Worm (Caenorhabditis elegans) whole organism, late embryonic: ENCODE measurements around the gene F41E6.17.

Source experiments
- C38D4.7 ChIP-seq: fragments of 200-800 bp; sonication (Bioruptor generic); optimal IDR thresholded peaks from 2 replicates; lab custom pipeline; 2018; ENCODE audit warnings: mild to moderate bottlenecking, missing genetic modification characterization, moderate library complexity, missing compliant biosample characterization
- K02D7.2 ChIP-seq: sonication (generic microtip); optimal IDR thresholded peaks from 2 replicates; lab custom pipeline; 2017; ENCODE audit warnings: mild to moderate bottlenecking, missing genetic modification characterization, missing compliant biosample characterization
- ama-1 ChIP-seq: fragments of 150-350 bp; optimal IDR thresholded peaks from 2 replicates; lab custom pipeline; 2014
- ceh-14 ChIP-seq: sonication (generic microtip); optimal IDR thresholded peaks from 2 replicates; lab custom pipeline; 2016; ENCODE audit warnings: missing genotype, missing genetic modification characterization, missing compliant biosample characterization
- ceh-9 ChIP-seq: sonication (generic microtip); optimal IDR thresholded peaks from 2 replicates; lab custom pipeline; 2016; ENCODE audit warnings: mild to moderate bottlenecking, missing genetic modification characterization, inconsistent platforms, missing compliant biosample characterization
- elt-4 ChIP-seq: sonication (generic microtip); optimal IDR thresholded peaks from 2 replicates; lab custom pipeline; 2016; ENCODE audit warnings: missing genetic modification characterization, missing compliant biosample characterization
- fax-1 ChIP-seq: sonication (generic microtip); optimal IDR thresholded peaks from 2 replicates; lab custom pipeline; 2016; ENCODE audit warnings: missing genotype, missing genetic modification characterization, missing compliant biosample characterization
- fkh-10 ChIP-seq: fragments of 150-350 bp; optimal IDR thresholded peaks from 2 replicates; lab custom pipeline; 2014; ENCODE audit warnings: missing biosample characterization, missing genetic modification reagents, missing genetic modification characterization
- hlh-8 ChIP-seq: sonication (generic microtip); optimal IDR thresholded peaks from 2 replicates; lab custom pipeline; 2016; ENCODE audit warnings: missing genotype, missing genetic modification characterization, missing compliant biosample characterization
- lin-11 ChIP-seq: fragments of 200-800 bp; sonication (Bioruptor generic); optimal IDR thresholded peaks from 2 replicates; lab custom pipeline; 2018; ENCODE audit warnings: mild to moderate bottlenecking, missing genetic modification characterization, missing compliant biosample characterization
- nhr-11 ChIP-seq: fragments of 150-350 bp; optimal IDR thresholded peaks from 2 replicates; lab custom pipeline; 2014; ENCODE audit warnings: missing biosample characterization, missing genetic modification characterization
- pat-9 ChIP-seq: fragments of 200-800 bp; sonication (Bioruptor generic); optimal IDR thresholded peaks from 2 replicates; lab custom pipeline; 2018; ENCODE audit warnings: mild to moderate bottlenecking, missing genetic modification characterization, moderate library complexity, missing compliant biosample characterization
- pqm-1 ChIP-seq: sonication (generic microtip); optimal IDR thresholded peaks from 2 replicates; lab custom pipeline; 2016; ENCODE audit warnings: missing genetic modification characterization, missing compliant biosample characterization

DNA sequence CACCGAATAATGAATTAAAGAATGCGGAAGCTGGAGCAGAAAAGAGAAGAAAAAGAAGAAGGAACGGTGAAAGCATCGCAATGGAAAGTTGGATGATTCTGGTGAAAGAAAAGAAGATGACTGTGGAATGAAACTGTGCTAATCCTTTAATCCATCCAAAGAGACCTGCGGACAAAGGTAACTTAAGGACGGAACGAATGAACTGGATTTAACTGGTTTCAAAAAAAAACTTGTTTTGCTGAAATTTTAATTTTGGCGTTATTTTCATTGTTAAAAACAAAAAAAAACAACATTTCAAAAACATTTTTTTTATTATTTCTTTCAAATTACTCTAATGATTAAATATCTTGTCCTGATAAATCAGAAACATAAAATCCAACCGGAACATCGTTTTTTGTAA lies 13.0 kb downstream of the F41E6.17 start, which contains the start of gene grl-12:
- no peak for TF ChIP-seq elt-4 (tag; lab: Kevin White, UChicago)
- no peak for TF ChIP-seq hlh-8
- TF ChIP-seq nhr-11 (tag; lab: Kevin White, UChicago) = no peak
- TF ChIP-seq fax-1 (tag; lab: Kevin White, UChicago) = no peak
- no peak for TF ChIP-seq pat-9 (tag; lab: Kevin White, UChicago)
- TF ChIP-seq pqm-1 (tag; lab: Kevin White, UChicago) = no peak
- TF ChIP-seq C38D4.7 (GFP tag; lab: Kevin White, UChicago) = no peak
- no peak for TF ChIP-seq ama-1 (lab: Kevin White, UChicago)
- TF ChIP-seq ceh-9 (tag; lab: Kevin White, UChicago) = no peak
- TF ChIP-seq ceh-14 (tag; lab: Kevin White, UChicago) = no peak
- TF ChIP-seq K02D7.2 (tag; lab: Kevin White, UChicago) = no peak
- TF ChIP-seq fkh-10 (GFP tag; lab: Kevin White, UChicago) = no peak
- no peak for TF ChIP-seq lin-11 (tag; lab: Kevin White, UChicago)
